Worm (Caenorhabditis elegans) whole organism, L1 larva: ENCODE results near the gene clec-78.

Experiments
- C16A3.4 ChIP-seq: fragments of 150-350 bp; optimal IDR thresholded peaks from 2 replicates; lab custom pipeline; 2014; ENCODE audit warnings: missing biosample characterization, missing genetic modification characterization
- C34B4.2 ChIP-seq: sonication (generic microtip); optimal IDR thresholded peaks from 2 replicates; lab custom pipeline; 2017; ENCODE audit warnings: mild to moderate bottlenecking, missing genetic modification characterization, missing compliant biosample characterization
- F16B12.6 ChIP-seq: fragments of 150-350 bp; optimal IDR thresholded peaks from 2 replicates; lab custom pipeline; 2014; ENCODE audit warnings: missing biosample characterization, missing genetic modification characterization
- aha-1 ChIP-seq: fragments of 150-350 bp; optimal IDR thresholded peaks from 2 replicates; lab custom pipeline; 2014; ENCODE audit warnings: missing biosample characterization, missing genetic modification characterization
- ama-1 ChIP-seq: fragments of 150-350 bp; optimal IDR thresholded peaks from 2 replicates; lab custom pipeline; 2014
- blmp-1 ChIP-seq: fragments of 150-350 bp; optimal IDR thresholded peaks from 2 replicates; lab custom pipeline; 2014; ENCODE audit warnings: missing biosample characterization, missing genetic modification characterization
- ceh-8 ChIP-seq: fragments of 200-800 bp; sonication (Bioruptor generic); optimal IDR thresholded peaks from 2 replicates; lab custom pipeline; 2018; ENCODE audit warnings: mild to moderate bottlenecking, missing genetic modification characterization, moderate library complexity, missing compliant biosample characterization
- ceh-88 ChIP-seq: fragments of 200-800 bp; sonication (Bioruptor generic); IDR thresholded peaks from 2 replicates; pipeline ENCODE4 v1.3.6; 2022; ENCODE audit warnings: missing genetic modification characterization, missing compliant biosample characterization
- ces-1 ChIP-seq: fragments of 150-350 bp; optimal IDR thresholded peaks from 2 replicates; lab custom pipeline; 2014; ENCODE audit warnings: missing biosample characterization, missing genetic modification reagents, missing genetic modification characterization
- dpl-1 ChIP-seq, 3 experiments: fragments of 150-350 bp in 2 of 3; sonication (generic microtip) in 1 of 3; optimal IDR thresholded peaks; 2 replicates each; lab custom pipeline; 2014 to 2017; ENCODE audit warnings: missing biosample characterization in 3 of 3, missing genetic modification characterization in 3 of 3, missing genetic modification reagents in 3 of 3
- efl-1 ChIP-seq, 4 experiments: fragments of 150-350 bp; optimal IDR thresholded peaks in 3 of 4; peaks in 1 of 4; 1 replicate in 1 of 4; 2 replicates in 3 of 4; lab custom pipeline; 2014; ENCODE audit warnings: missing biosample characterization in 2 of 4, missing genetic modification characterization in 2 of 4, missing genetic modification reagents in 2 of 4
- efl-3 ChIP-seq: fragments of 200-800 bp; sonication (Bioruptor generic); optimal IDR thresholded peaks from 2 replicates; lab custom pipeline; 2018; ENCODE audit warnings: mild to moderate bottlenecking, missing genetic modification characterization, missing compliant biosample characterization
- egl-13 ChIP-seq: sonication (generic microtip); optimal IDR thresholded peaks from 2 replicates; lab custom pipeline; 2016; ENCODE audit warnings: missing genotype, missing genetic modification reagents, missing genetic modification characterization, missing compliant biosample characterization
- egl-27 ChIP-seq, 2 experiments: fragments of 150-350 bp in 1 of 2; sonication (generic microtip); optimal IDR thresholded peaks; 3 replicates each; lab custom pipeline; 2017 to 2018; ENCODE audit warnings: missing biosample characterization in 2 of 2, missing genetic modification characterization in 2 of 2, missing genetic modification reagents in 2 of 2
- elt-2 ChIP-seq: sonication (generic microtip); optimal IDR thresholded peaks from 2 replicates; lab custom pipeline; 2016; ENCODE audit warnings: missing genetic modification characterization, mild to moderate bottlenecking, inconsistent platforms, missing compliant biosample characterization, missing genetic modification reagents
- elt-3 ChIP-seq, 6 experiments: fragments of 150-350 bp in 1 of 6; sonication (generic microtip); optimal IDR thresholded peaks; 2 replicates each; lab custom pipeline; 2017 to 2018; ENCODE audit warnings: missing biosample characterization in 6 of 6, missing genetic modification characterization in 6 of 6, inconsistent platforms in 1 of 6
- ets-5 ChIP-seq: fragments of 200-800 bp; sonication (Bioruptor generic); IDR thresholded peaks from 2 replicates; pipeline ENCODE4 v1.3.6; 2022; ENCODE audit warnings: missing genetic modification characterization, missing compliant biosample characterization
- hlh-17 ChIP-seq: fragments of 200-800 bp; sonication (Bioruptor generic); optimal IDR thresholded peaks from 2 replicates; lab custom pipeline; 2018; ENCODE audit warnings: missing genetic modification characterization, mild to moderate bottlenecking, missing compliant biosample characterization, moderate library complexity, borderline replicate concordance
- hlh-4 ChIP-seq: sonication (generic microtip); optimal IDR thresholded peaks from 2 replicates; lab custom pipeline; 2016; ENCODE audit warnings: mild to moderate bottlenecking, missing genetic modification characterization, missing compliant biosample characterization
- irx-1 ChIP-seq: sonication (generic microtip); optimal IDR thresholded peaks from 2 replicates; lab custom pipeline; 2016; ENCODE audit warnings: missing genetic modification characterization, missing compliant biosample characterization
- jun-1 ChIP-seq: fragments of 150-350 bp; optimal IDR thresholded peaks from 2 replicates; lab custom pipeline; 2014; ENCODE audit warnings: missing biosample characterization, missing genetic modification reagents, missing genetic modification characterization
- lin-13 ChIP-seq: fragments of 150-350 bp; optimal IDR thresholded peaks from 2 replicates; lab custom pipeline; 2014; ENCODE audit warnings: missing biosample characterization, missing genetic modification reagents, missing genetic modification characterization
- lin-14 ChIP-seq: fragments of 200-800 bp; sonication (Bioruptor generic); optimal IDR thresholded peaks from 2 replicates; lab custom pipeline; 2018; ENCODE audit warnings: mild to moderate bottlenecking, missing genetic modification characterization, moderate library complexity, missing compliant biosample characterization
- lin-35 ChIP-seq, 2 experiments: fragments of 150-350 bp; optimal IDR thresholded peaks; 2 replicates each; lab custom pipeline; 2014; ENCODE audit warnings: missing biosample characterization in 2 of 2, missing genetic modification characterization in 2 of 2, missing genetic modification reagents in 2 of 2
- lir-3 ChIP-seq: sonication (generic microtip); optimal IDR thresholded peaks from 2 replicates; lab custom pipeline; 2016; ENCODE audit warnings: mild to moderate bottlenecking, missing genetic modification characterization, moderate library complexity, missing compliant biosample characterization; ENCODE audit not compliant: poor library complexity
- lsy-2 ChIP-seq, 2 experiments: fragments of 150-350 bp; optimal IDR thresholded peaks; 2 replicates each; lab custom pipeline; 2014; ENCODE audit warnings: missing biosample characterization in 2 of 2, missing genetic modification characterization in 2 of 2
- mdl-1 ChIP-seq, 2 experiments: fragments of 150-350 bp; optimal IDR thresholded peaks; 2 replicates each; lab custom pipeline; 2014 to 2017; ENCODE audit warnings: missing biosample characterization in 2 of 2, missing genetic modification characterization in 2 of 2, inconsistent platforms in 1 of 2
- mep-1 ChIP-seq: fragments of 150-350 bp; optimal IDR thresholded peaks from 2 replicates; lab custom pipeline; 2014; ENCODE audit warnings: missing biosample characterization, missing genetic modification characterization
- nhr-11 ChIP-seq: fragments of 150-350 bp; optimal IDR thresholded peaks from 2 replicates; lab custom pipeline; 2014; ENCODE audit warnings: missing biosample characterization, missing genetic modification characterization
- nhr-19 ChIP-seq: fragments of 200-800 bp; sonication (Bioruptor generic); conservative IDR thresholded peaks from 2 replicates; pipeline ENCODE4 v1.3.6; 2022; ENCODE audit warnings: missing genetic modification characterization, missing compliant biosample characterization
- nhr-237 ChIP-seq: fragments of 150-350 bp; optimal IDR thresholded peaks from 2 replicates; lab custom pipeline; 2014; ENCODE audit warnings: missing biosample characterization, missing genetic modification characterization
- nhr-28 ChIP-seq: fragments of 150-350 bp; optimal IDR thresholded peaks from 2 replicates; lab custom pipeline; 2014; ENCODE audit warnings: missing biosample characterization, missing genetic modification characterization
- nhr-47 ChIP-seq: sonication (generic microtip); optimal IDR thresholded peaks from 2 replicates; lab custom pipeline; 2016; ENCODE audit warnings: mild to moderate bottlenecking, missing genetic modification characterization, moderate library complexity, missing compliant biosample characterization
- nhr-76 ChIP-seq: sonication (generic microtip); optimal IDR thresholded peaks from 2 replicates; lab custom pipeline; 2017; ENCODE audit warnings: missing biosample characterization, missing genetic modification characterization
- nhr-77 ChIP-seq: fragments of 150-350 bp; optimal IDR thresholded peaks from 2 replicates; lab custom pipeline; 2014; ENCODE audit warnings: missing biosample characterization, missing genetic modification characterization
- nhr-84 ChIP-seq: sonication (generic microtip); optimal IDR thresholded peaks from 2 replicates; lab custom pipeline; 2017; ENCODE audit warnings: missing biosample characterization, missing genetic modification characterization
- nhr-85 ChIP-seq: sonication (generic microtip); peaks from one replicate; lab custom pipeline; 2016; ENCODE audit warnings: missing genetic modification characterization, inconsistent platforms, missing compliant biosample characterization
- rnt-1 ChIP-seq: sonication (generic microtip); optimal IDR thresholded peaks from 2 replicates; lab custom pipeline; 2016; ENCODE audit warnings: mild to moderate bottlenecking, missing genetic modification characterization, moderate library complexity, missing compliant biosample characterization
- skn-1 ChIP-seq: fragments of 150-350 bp; optimal IDR thresholded peaks from 2 replicates; lab custom pipeline; 2014; ENCODE audit warnings: missing biosample characterization, missing genetic modification characterization
- snpc-4 ChIP-seq: fragments of 150-350 bp; optimal IDR thresholded peaks from 2 replicates; lab custom pipeline; 2014; ENCODE audit warnings: missing biosample characterization, missing genetic modification characterization
- snu-23 ChIP-seq: sonication (generic microtip); optimal IDR thresholded peaks from 2 replicates; lab custom pipeline; 2016; ENCODE audit warnings: missing genetic modification characterization, missing compliant biosample characterization
- sox-4 ChIP-seq: sonication (generic microtip); optimal IDR thresholded peaks from 2 replicates; lab custom pipeline; 2016; ENCODE audit warnings: missing genetic modification characterization, missing compliant biosample characterization
- sptf-1 ChIP-seq: fragments of 150-350 bp; optimal IDR thresholded peaks from 2 replicates; lab custom pipeline; 2014; ENCODE audit warnings: missing biosample characterization, missing genetic modification characterization
- sup-37 ChIP-seq: fragments of 200-800 bp; sonication (Bioruptor generic); optimal IDR thresholded peaks from 2 replicates; lab custom pipeline; 2018; ENCODE audit warnings: mild to moderate bottlenecking, missing genetic modification characterization, missing compliant biosample characterization
- swsn-7 ChIP-seq: sonication (generic microtip); optimal IDR thresholded peaks from 2 replicates; lab custom pipeline; 2016; ENCODE audit warnings: missing genetic modification characterization, missing compliant biosample characterization
- tbx-2 ChIP-seq: sonication (generic microtip); optimal IDR thresholded peaks from 2 replicates; lab custom pipeline; 2016; ENCODE audit warnings: missing genetic modification characterization, missing compliant biosample characterization
- unc-130 ChIP-seq: fragments of 150-350 bp; optimal IDR thresholded peaks from 2 replicates; lab custom pipeline; 2017; ENCODE audit warnings: missing biosample characterization, missing genetic modification characterization, inconsistent platforms
- unc-62 ChIP-seq: fragments of 150-350 bp; optimal IDR thresholded peaks from 2 replicates; lab custom pipeline; 2014; ENCODE audit warnings: missing biosample characterization, missing genetic modification reagents, missing genetic modification characterization
- unc-86 ChIP-seq: sonication (generic microtip); optimal IDR thresholded peaks from 2 replicates; lab custom pipeline; 2016; ENCODE audit warnings: missing genetic modification characterization, missing compliant biosample characterization
- vab-15 ChIP-seq: sonication (generic microtip); optimal IDR thresholded peaks from 2 replicates; lab custom pipeline; 2017; ENCODE audit warnings: missing genotype, mild to moderate bottlenecking, missing genetic modification characterization, missing compliant biosample characterization
- xbp-1 ChIP-seq: sonication (generic microtip); optimal IDR thresholded peaks from 2 replicates; lab custom pipeline; 2016; ENCODE audit warnings: missing genetic modification characterization, missing compliant biosample characterization
- ztf-11 ChIP-seq, 2 experiments: sonication (generic microtip); optimal IDR thresholded peaks; 2 replicates each; lab custom pipeline; 2016 to 2017; ENCODE audit warnings: missing genetic modification characterization in 2 of 2, missing biosample characterization in 1 of 2, missing compliant biosample characterization in 1 of 2

Gene clec-78

DNA sequence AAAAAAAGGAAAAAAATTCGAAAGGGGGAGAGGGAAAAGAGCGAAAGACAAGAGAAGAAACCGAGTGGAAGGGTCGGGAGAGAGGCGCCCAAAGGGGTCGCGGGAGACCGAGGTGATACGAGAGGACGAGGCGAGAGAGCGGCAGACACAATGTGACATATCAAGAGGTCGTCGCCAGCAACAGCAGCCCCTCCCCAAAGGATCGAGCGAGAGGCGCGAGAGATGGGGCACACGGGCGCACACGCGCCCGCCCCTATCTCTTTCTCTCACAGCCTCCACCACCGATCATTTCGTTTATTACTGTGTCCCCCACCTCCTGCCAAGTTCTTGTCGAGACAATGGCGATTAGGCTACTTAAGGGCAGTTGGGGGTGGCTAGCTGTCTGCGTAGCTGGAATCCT, 39.3 kb downstream of the clec-78 start (continued):
- TF ChIP-seq sup-37 (GFP tag; lab: Kevin White, UChicago), result no peak
- peak; percentile 35 for TF ChIP-seq skn-1 (tag; lab: Kevin White, UChicago)
- no peak for TF ChIP-seq vab-15
- no peak for TF ChIP-seq unc-86 (tag; lab: Kevin White, UChicago)
- peak; percentile 91 for TF ChIP-seq lin-14
- peak; percentile 7 for TF ChIP-seq egl-13 (tag; lab: Kevin White, UChicago)
- TF ChIP-seq unc-62 (GFP tag; lab: Kevin White, UChicago), result no peak
- no peak for TF ChIP-seq lir-3 (tag; lab: Kevin White, UChicago)
- no peak for TF ChIP-seq aha-1 (tag; lab: Kevin White, UChicago)
- peak; percentile 75 for TF ChIP-seq nhr-19 (GFP tag; lab: Robert Waterston, UW)
- peak; percentile 72 for TF ChIP-seq nhr-47 (tag; lab: Kevin White, UChicago)
- peak; percentile 92 for TF ChIP-seq nhr-85 (tag; lab: Kevin White, UChicago)
- peak; percentile 16 to 75 for TF ChIP-seq mdl-1 (tag; optimal IDR thresholded peaks at IDR 0.05; lab: Kevin White, UChicago)
- peak; percentile 72 for TF ChIP-seq C16A3.4 (tag; lab: Kevin White, UChicago)
- TF ChIP-seq nhr-84 (tag; lab: Kevin White, UChicago), result no peak
- no peak for TF ChIP-seq nhr-76 (tag; lab: Kevin White, UChicago)
- TF ChIP-seq snu-23 (GFP tag; lab: Kevin White, UChicago), result peak; percentile 84
- TF ChIP-seq F16B12.6 (tag; lab: Kevin White, UChicago), result no peak
- TF ChIP-seq hlh-17 (GFP tag; lab: Kevin White, UChicago), result no peak
- TF ChIP-seq elt-2 (tag; lab: Kevin White, UChicago), result peak; percentile 70
- TF ChIP-seq C34B4.2 (tag; lab: Kevin White, UChicago), result no peak
- peak; percentile 76 for TF ChIP-seq unc-130 (tag; lab: Kevin White, UChicago)
- TF ChIP-seq jun-1, result peak; percentile 45
- peak; percentile 65 for TF ChIP-seq swsn-7
- no peak for TF ChIP-seq nhr-28 (tag; lab: Kevin White, UChicago)
- peak; percentile 51 to 60 for TF ChIP-seq efl-1 (optimal IDR thresholded peaks at IDR 0.05; lab: Kevin White, UChicago)
- peak in 1 of 2 experiments; percentile 95 for TF ChIP-seq efl-1 (GFP tag; optimal IDR thresholded peaks at IDR 0.05 in 1 of 2; lab: Kevin White, UChicago)
- peak; percentile 37 for TF ChIP-seq ceh-8 (GFP tag; lab: Kevin White, UChicago)
- TF ChIP-seq blmp-1 (tag; lab: Kevin White, UChicago), result peak; percentile 64
- TF ChIP-seq lsy-2 (tag; optimal IDR thresholded peaks at IDR 0.05; lab: Kevin White, UChicago), result peak; percentile 13 to 66
- TF ChIP-seq nhr-77, result peak; percentile 44
- TF ChIP-seq lin-13 (GFP tag; lab: Kevin White, UChicago), result no peak
- TF ChIP-seq hlh-4 (tag; lab: Kevin White, UChicago), result no peak
- TF ChIP-seq efl-3 (GFP tag; lab: Kevin White, UChicago), result no peak
- TF ChIP-seq mep-1 (tag; lab: Kevin White, UChicago), result peak; percentile 37
- TF ChIP-seq egl-27 (tag; optimal IDR thresholded peaks at IDR 0.05; lab: Kevin White, UChicago), result no peak
- TF ChIP-seq ets-5 (GFP tag; lab: Robert Waterston, UW), result no peak
- TF ChIP-seq irx-1, result peak; percentile 15
- peak; percentile 57 to 67 for TF ChIP-seq lin-35 (GFP tag; optimal IDR thresholded peaks at IDR 0.05; lab: Kevin White, UChicago)
- TF ChIP-seq snpc-4 (tag; lab: Kevin White, UChicago), result no peak
- TF ChIP-seq nhr-237 (tag; lab: Kevin White, UChicago), result peak; percentile 19
- TF ChIP-seq ztf-11 (tag; optimal IDR thresholded peaks at IDR 0.05; lab: Kevin White, UChicago), result no peak
- peak; percentile 76 for TF ChIP-seq rnt-1 (tag; lab: Kevin White, UChicago)
- no peak for TF ChIP-seq sptf-1 (tag; lab: Kevin White, UChicago)
- TF ChIP-seq dpl-1 (GFP tag; optimal IDR thresholded peaks at IDR 0.05; lab: Kevin White, UChicago), result peak in 2 of 3 experiments; percentile 21 to 36
- TF ChIP-seq sox-4, result no peak
- TF ChIP-seq ceh-88 (GFP tag; lab: Robert Waterston, UW), result no peak; the same call in 1 of the 2 replicates
- peak; percentile 82 for TF ChIP-seq tbx-2 (tag; lab: Kevin White, UChicago)
- peak in 4 of 6 experiments; percentile 27 to 64 (median 37) for TF ChIP-seq elt-3 (tag; optimal IDR thresholded peaks at IDR 0.05; lab: Kevin White, UChicago)
- no peak for TF ChIP-seq ama-1 (lab: Kevin White, UChicago)
- TF ChIP-seq ces-1, result no peak
- no peak for TF ChIP-seq nhr-11 (tag; lab: Kevin White, UChicago)
- TF ChIP-seq xbp-1 (tag; lab: Kevin White, UChicago), result peak; percentile 53
